Worm (Caenorhabditis elegans) whole organism, L4/young adult: ENCODE measurements around the gene chc-1.

ENCODE experiments used
- W03F9.2 ChIP-seq: fragments of 150-350 bp; optimal IDR thresholded peaks from 2 replicates; lab custom pipeline; 2014; ENCODE audit warnings: missing biosample characterization, missing genetic modification characterization
- dao-5 ChIP-seq: sonication (generic microtip); optimal IDR thresholded peaks from 2 replicates; lab custom pipeline; 2016; ENCODE audit warnings: missing genotype, missing genetic modification characterization, moderate library complexity, missing compliant biosample characterization
- him-1 ChIP-seq: sonication (generic microtip); optimal IDR thresholded peaks from 2 replicates; lab custom pipeline; 2016; ENCODE audit warnings: missing genotype, missing genetic modification reagents, missing genetic modification characterization, missing compliant biosample characterization

DNA sequence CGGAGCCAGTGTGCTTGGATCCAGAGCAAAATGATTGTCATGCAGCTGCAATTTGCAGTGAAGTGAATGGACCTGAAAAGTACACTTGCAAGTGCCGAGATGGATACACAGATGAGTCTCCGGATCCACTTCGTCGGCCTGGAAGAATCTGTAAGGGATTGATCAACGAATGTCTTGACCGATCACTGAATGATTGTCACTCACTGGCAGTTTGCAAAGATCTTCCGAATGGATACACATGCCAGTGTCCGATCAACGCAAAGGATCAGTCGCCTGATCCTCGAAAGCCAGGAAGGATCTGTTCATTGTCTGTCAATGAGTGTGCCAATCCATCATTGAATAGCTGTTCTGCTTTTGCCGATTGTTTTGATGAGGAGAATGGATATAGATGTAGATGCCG, 24.2 kb upstream of the chc-1 start:
- TF ChIP-seq him-1 (tag; lab: Kevin White, UChicago) (no peak), W03F9.2 (tag; lab: Kevin White, UChicago) (no peak), dao-5 (no peak)
